Worm (Caenorhabditis elegans): ENCODE results near the gene irld-25.

Gene irld-25

ce11 chrV:15235661-15236060 lies 14.2 kb downstream of the irld-25 start, which contains the start of gene nhr-164:
nhr-164 (minus strand) TSS chrV:15235761.
- TF ChIP-seq unc-62 (GFP tag; optimal IDR thresholded peaks at IDR 0.05) (no peak), cnd-1 (tag; optimal IDR thresholded peaks at IDR 0.05) (no peak), elt-1 (tag; optimal IDR thresholded peaks at IDR 0.05; ENCODE audit: borderline replicate concordance, insufficient read depth) (no peak), snpc-4 (tag; optimal IDR thresholded peaks at IDR 0.05) (no peak), pha-4 (tag; optimal IDR thresholded peaks at IDR 0.05) (no peak), nhr-12 (tag; optimal IDR thresholded peaks at IDR 0.05) (no peak), lsy-2 (tag; optimal IDR thresholded peaks at IDR 0.05) (no peak), lin-32 (GFP tag; optimal IDR thresholded peaks at IDR 0.05) (no peak), bed-3 (GFP tag; optimal IDR thresholded peaks at IDR 0.05) (no peak), flh-1 (GFP tag; optimal IDR thresholded peaks at IDR 0.05) (no peak), ceh-83 (GFP tag; optimal IDR thresholded peaks at IDR 0.05) (no peak), lin-13 (tag; optimal IDR thresholded peaks at IDR 0.05) (no peak)

ce11 chrV:15238552-15238951 lies 17.1 kb downstream of the irld-25 start, which contains the start of gene srw-12:
srw-12 (minus strand) TSS chrV:15238652.
- TF ChIP-seq elt-1 (tag; optimal IDR thresholded peaks at IDR 0.05; ENCODE audit: borderline replicate concordance, insufficient read depth) (no peak), ces-1 (GFP tag; optimal IDR thresholded peaks at IDR 0.05) (no peak), pha-4 (tag; optimal IDR thresholded peaks at IDR 0.05) (no peak), nhr-2 (tag; optimal IDR thresholded peaks at IDR 0.05) (no peak), lsy-2 (tag; optimal IDR thresholded peaks at IDR 0.05) (no peak), sptf-1 (tag; optimal IDR thresholded peaks at IDR 0.05) (no peak), unc-39 (tag; optimal IDR thresholded peaks at IDR 0.05) (no peak)

ce11 chrV:15240215-15240614 lies 18.8 kb downstream of the irld-25 start, which contains the start of gene srw-11:
srw-11 (minus strand) TSS chrV:15240315.
- TF ChIP-seq ztf-11 (tag; optimal IDR thresholded peaks at IDR 0.05) (no peak), hlh-1 (tag; optimal IDR thresholded peaks at IDR 0.05) (no peak), bed-3 (GFP tag; optimal IDR thresholded peaks at IDR 0.05) (no peak), snpc-4 (tag; optimal IDR thresholded peaks at IDR 0.05) (no peak), lin-13 (tag; optimal IDR thresholded peaks at IDR 0.05) (no peak), M03D4.4 (tag; optimal IDR thresholded peaks at IDR 0.05) (no peak), ceh-39 (tag; optimal IDR thresholded peaks at IDR 0.05) (no peak), nhr-12 (tag; optimal IDR thresholded peaks at IDR 0.05) (no peak), blmp-1 (tag; optimal IDR thresholded peaks at IDR 0.05) (no peak), tbx-8 (GFP tag; optimal IDR thresholded peaks at IDR 0.05) (no peak), ceh-43 (GFP tag; optimal IDR thresholded peaks at IDR 0.05) (no peak), unc-120 (tag; optimal IDR thresholded peaks at IDR 0.05; ENCODE audit: poor library complexity, severe bottlenecking) (no peak), cnd-1 (tag; optimal IDR thresholded peaks at IDR 0.05) (no peak), drap-1 (GFP tag; optimal IDR thresholded peaks at IDR 0.05) (no peak), flh-1 (GFP tag; optimal IDR thresholded peaks at IDR 0.05) (no peak)

- TF ChIP-seq flh-1 (GFP tag; optimal IDR thresholded peaks at IDR 0.05) (no peak), lin-32 (GFP tag; optimal IDR thresholded peaks at IDR 0.05) (no peak), sptf-1 (tag; optimal IDR thresholded peaks at IDR 0.05) (no peak), ham-2 (GFP tag; optimal IDR thresholded peaks at IDR 0.05) (no peak), nhr-12 (tag; optimal IDR thresholded peaks at IDR 0.05) (no peak), nhr-28 (tag; optimal IDR thresholded peaks at IDR 0.05) (no peak), mep-1 (tag; optimal IDR thresholded peaks at IDR 0.05) (no peak), ceh-39 (tag; optimal IDR thresholded peaks at IDR 0.05) (no peak), ces-1 (GFP tag; optimal IDR thresholded peaks at IDR 0.05) (no peak), nhr-2 (tag; optimal IDR thresholded peaks at IDR 0.05) (no peak), hlh-1 (tag; optimal IDR thresholded peaks at IDR 0.05) (no peak), snpc-4 (tag; optimal IDR thresholded peaks at IDR 0.05) (no peak), unc-62 (GFP tag; optimal IDR thresholded peaks at IDR 0.05) (no peak)
Observed at ce11 chrV:15241259-15241658, 19.8 kb downstream of the irld-25 start, which contains the start of gene chil-12. chil-12 (plus strand) TSS chrV:15241559.

- no peak for TF ChIP-seq M03D4.4 (tag; optimal IDR thresholded peaks at IDR 0.05)
- no peak for TF ChIP-seq bed-3 (GFP tag; optimal IDR thresholded peaks at IDR 0.05)
- TF ChIP-seq pha-4 (tag; optimal IDR thresholded peaks at IDR 0.05): no peak
- no peak for TF ChIP-seq elt-1 (tag; optimal IDR thresholded peaks at IDR 0.05; ENCODE audit: borderline replicate concordance, insufficient read depth)
- TF ChIP-seq tbx-8 (GFP tag; optimal IDR thresholded peaks at IDR 0.05): no peak
- TF ChIP-seq sem-2 (GFP tag; optimal IDR thresholded peaks at IDR 0.05): no peak
- TF ChIP-seq nhr-2 (tag; optimal IDR thresholded peaks at IDR 0.05): no peak
- no peak for TF ChIP-seq mls-2 (tag; optimal IDR thresholded peaks at IDR 0.05)
- no peak for TF ChIP-seq lin-13 (tag; optimal IDR thresholded peaks at IDR 0.05)
- TF ChIP-seq unc-39 (tag; optimal IDR thresholded peaks at IDR 0.05): no peak
- TF ChIP-seq nhr-12 (tag; optimal IDR thresholded peaks at IDR 0.05): no peak
- TF ChIP-seq mab-5 (tag; optimal IDR thresholded peaks at IDR 0.05): no peak
- TF ChIP-seq nhr-28 (tag; optimal IDR thresholded peaks at IDR 0.05): no peak
- TF ChIP-seq lin-32 (GFP tag; optimal IDR thresholded peaks at IDR 0.05): no peak
Observed at ce11 chrV:15244456-15244855, 23.0 kb downstream of the irld-25 start, which contains the start of gene kin-30. kin-30 (plus strand) TSS chrV:15244756.

All from whole organism, mixed stage, embryonic.